Fruit fly (Drosophila melanogaster) whole organism, pupa: ENCODE data around the gene SdhD.

Experiments
- CG32121 ChIP-seq: fragments of 200-800 bp; sonication (Bioruptor generic); IDR thresholded peaks from 2 replicates; pipeline ENCODE4 v1.3.6; 2022; ENCODE audit warnings: missing biosample characterization, missing genetic modification characterization
- CG34367 ChIP-seq: fragments of 200-800 bp; sonication (Bioruptor generic); optimal IDR thresholded peaks from 2 replicates; lab custom pipeline; 2018; ENCODE audit warnings: missing biosample characterization, mild to moderate bottlenecking, missing genetic modification characterization
- D1 ChIP-seq: fragments of 200-800 bp; sonication (Bioruptor generic); optimal IDR thresholded peaks from 2 replicates; lab custom pipeline; 2018; ENCODE audit warnings: missing biosample characterization, mild to moderate bottlenecking, missing genetic modification characterization, moderate library complexity
- Snoo ChIP-seq: fragments of 200-800 bp; sonication (Bioruptor generic); optimal IDR thresholded peaks from 3 replicates; lab custom pipeline; 2017; ENCODE audit warnings: missing biosample characterization, mild to moderate bottlenecking, missing genetic modification characterization, inconsistent platforms
- fd96Ca ChIP-seq: fragments of 200-800 bp; sonication (Bioruptor generic); IDR thresholded peaks from 3 replicates; pipeline ENCODE4 v1.3.6; 2022; ENCODE audit warnings: missing biosample characterization, missing genetic modification characterization

dm6 chr3R:23790483-23791175 is 30.2 kb upstream of the SdhD start:
- no peak for TF ChIP-seq CG32121 (GFP tag; lab: Robert Waterston, UW)
- no peak for TF ChIP-seq D1 (tag; lab: Kevin White, UChicago)
- no peak for TF ChIP-seq CG34367 (tag; lab: Kevin White, UChicago)
- no peak for TF ChIP-seq Snoo (tag; lab: Kevin White, UChicago)
- TF ChIP-seq fd96Ca (GFP tag; lab: Robert Waterston, UW) = no peak
